Worm (Caenorhabditis elegans): ENCODE data around the gene fut-5.

DNA sequence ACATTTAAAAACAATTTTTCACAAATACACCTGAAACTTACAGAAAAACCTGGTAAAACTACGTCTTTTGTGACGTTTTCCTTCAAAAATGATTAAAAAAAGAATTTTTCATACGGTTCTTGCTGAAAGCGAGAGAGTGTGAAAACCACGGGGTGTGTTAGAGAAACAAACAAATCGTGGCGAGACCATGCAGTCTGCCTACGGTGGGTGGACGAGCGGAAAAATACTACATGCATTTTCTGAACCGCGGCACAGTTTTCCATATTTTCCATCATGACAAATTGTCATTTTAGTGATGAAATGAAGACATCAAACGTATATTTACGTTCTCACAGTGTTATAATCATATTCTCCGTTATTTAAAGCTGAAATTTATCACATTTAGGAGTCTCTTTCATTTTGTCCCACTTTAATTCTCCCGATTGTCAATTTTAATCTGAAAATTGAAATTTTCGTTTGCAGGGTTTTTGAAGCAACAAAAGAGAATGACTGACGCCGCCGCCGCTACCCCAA lies 38.9 kb upstream of the fut-5 start, which contains the start of the genes F10G7.9 and tsn-1:
- no peak for TF ChIP-seq ref-1 (GFP tag; conservative IDR thresholded peaks at IDR 0.05)
- no peak for TF ChIP-seq tab-1 (GFP tag; IDR thresholded peaks at IDR 0.05)
- TF ChIP-seq cog-1 (tag; optimal IDR thresholded peaks at IDR 0.05) = no peak
- TF ChIP-seq med-1 (GFP tag; optimal IDR thresholded peaks at IDR 0.05; ENCODE audit: insufficient read depth) = no peak
- TF ChIP-seq T22C8.4 (GFP tag; IDR thresholded peaks at IDR 0.05) = no peak
- TF ChIP-seq ztf-29 (GFP tag; IDR thresholded peaks at IDR 0.05) = no peak
